Worm (Caenorhabditis elegans): ENCODE data around the gene wdr-62.
A peak's percentile ranks its signal among the peaks of the same experiment; 100 is the strongest.

The wdr-62 gene

DNA sequence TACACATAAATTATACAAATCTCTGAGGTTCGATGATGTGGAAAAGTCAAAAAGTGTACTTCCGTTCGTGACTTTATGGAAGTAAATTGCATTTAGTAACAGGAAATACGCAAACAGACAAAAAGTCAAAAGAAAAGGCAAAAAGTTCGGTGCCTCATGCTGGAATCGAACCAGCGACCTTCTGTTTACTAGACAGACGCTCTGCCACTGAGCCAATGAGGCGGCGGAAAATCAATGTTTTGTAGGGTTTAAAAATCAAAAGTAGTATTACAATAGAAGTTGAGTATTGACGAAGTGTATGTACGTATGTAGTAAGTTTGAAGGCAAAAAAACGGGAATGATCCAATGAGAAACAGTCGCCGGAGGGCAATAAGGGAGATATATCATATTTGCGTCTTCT is 37.0 kb upstream of the wdr-62 start (continued):
- no peak for TF ChIP-seq jun-1 (tag; optimal IDR thresholded peaks at IDR 0.05)
- TF ChIP-seq lin-15B (tag; optimal IDR thresholded peaks at IDR 0.05): no peak
- peak; percentile 55 for TF ChIP-seq snu-23 (GFP tag; optimal IDR thresholded peaks at IDR 0.05)

DNA sequence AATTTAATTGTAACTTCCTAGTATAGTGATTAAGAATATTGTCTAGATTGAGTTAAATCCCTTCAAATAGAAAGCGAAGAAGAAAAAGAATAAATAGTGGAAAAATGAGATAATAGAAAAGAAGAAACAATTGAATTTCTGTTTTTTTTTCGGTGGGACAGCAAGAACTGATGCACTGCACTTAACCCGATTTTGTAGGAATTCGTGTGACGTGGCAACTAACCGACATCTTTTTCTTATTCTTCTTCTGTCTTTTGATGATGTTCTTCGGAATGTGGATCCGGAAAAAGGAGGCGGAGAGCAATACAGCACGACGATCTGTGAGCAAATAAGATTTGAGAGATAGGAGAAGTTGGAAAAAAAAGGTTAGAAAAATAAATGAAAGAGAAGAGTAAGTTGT is 35.0 kb upstream of the wdr-62 start:
- peak; percentile 63 for TF ChIP-seq lin-14 (GFP tag; optimal IDR thresholded peaks at IDR 0.05)
- TF ChIP-seq fkh-10 (GFP tag; optimal IDR thresholded peaks at IDR 0.05): peak; percentile 81
- peak; percentile 12 for TF ChIP-seq nhr-71 (tag; optimal IDR thresholded peaks at IDR 0.05)
- TF ChIP-seq mep-1 (tag; optimal IDR thresholded peaks at IDR 0.05): no peak
- TF ChIP-seq lin-13 (GFP tag; optimal IDR thresholded peaks at IDR 0.05): no peak
- TF ChIP-seq zag-1 (tag; optimal IDR thresholded peaks at IDR 0.05): no peak
- peak; percentile 45 for TF ChIP-seq tbx-2 (tag; optimal IDR thresholded peaks at IDR 0.05)

DNA sequence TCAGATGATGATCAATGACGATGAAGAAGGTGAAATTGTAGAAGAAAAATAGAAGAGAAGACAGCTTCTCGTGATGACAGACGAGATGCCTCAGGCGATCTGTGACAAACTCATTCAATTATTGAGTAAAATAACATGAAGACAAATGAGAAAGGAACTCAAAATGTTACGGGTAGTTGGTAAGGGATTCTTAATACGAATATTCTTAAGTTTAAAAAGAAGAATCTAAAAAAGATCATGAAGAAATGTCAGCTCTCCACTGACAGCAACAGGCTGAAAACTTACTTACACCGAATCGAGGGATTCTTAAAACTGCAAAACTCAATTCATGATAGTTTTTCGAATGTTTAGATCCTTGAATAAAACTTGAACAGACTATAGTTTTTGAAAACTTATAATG is 29.3 kb upstream of the wdr-62 start, which contains the start of gene F36D4.4:
TSS of gene F36D4.4 (minus strand) at position 101 of the 400 bp plus-strand sequence.
- TF ChIP-seq swsn-7 (tag; optimal IDR thresholded peaks at IDR 0.05) (no peak), nhr-77 (tag; optimal IDR thresholded peaks at IDR 0.05) (no peak), nhr-28 (tag; optimal IDR thresholded peaks at IDR 0.05) (no peak), hlh-17 (GFP tag; optimal IDR thresholded peaks at IDR 0.05; ENCODE audit: borderline replicate concordance) (no peak), ces-1 (GFP tag; optimal IDR thresholded peaks at IDR 0.05) (no peak), sup-37 (GFP tag; optimal IDR thresholded peaks at IDR 0.05) (no peak), F16B12.6 (tag; optimal IDR thresholded peaks at IDR 0.05) (no peak), blmp-1 (tag; optimal IDR thresholded peaks at IDR 0.05) (no peak), fos-1 (tag; optimal IDR thresholded peaks at IDR 0.05) (no peak), zag-1 (tag; optimal IDR thresholded peaks at IDR 0.05) (no peak), fkh-10 (GFP tag; optimal IDR thresholded peaks at IDR 0.05) (no peak)

DNA sequence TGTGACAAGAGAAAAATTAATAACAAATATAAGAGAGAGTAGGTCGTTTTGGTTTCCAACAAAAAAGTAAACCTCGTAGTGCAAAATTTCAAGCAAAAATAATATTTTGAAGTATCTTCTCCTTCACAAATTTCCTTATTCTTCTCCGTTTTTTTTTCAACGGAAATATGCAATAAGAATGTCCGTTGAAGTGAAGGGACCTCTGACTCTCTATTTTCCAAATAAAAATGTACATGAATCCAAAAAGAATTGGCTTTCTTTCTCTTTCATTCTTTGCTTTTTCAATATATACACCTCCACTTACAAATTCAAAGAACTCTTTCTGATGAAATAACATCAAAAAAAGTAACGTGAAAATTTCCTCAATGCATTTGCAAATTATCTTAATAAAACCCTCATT is 27.2 kb upstream of the wdr-62 start, which contains the start of gene F36D4.1:
TSS of gene F36D4.1 (plus strand) at position 301 of the 400 bp plus-strand sequence.
- no peak for TF ChIP-seq rnt-1 (tag; optimal IDR thresholded peaks at IDR 0.05)
- no peak for TF ChIP-seq ceh-63 (GFP tag; optimal IDR thresholded peaks at IDR 0.05)
- no peak for TF ChIP-seq sptf-1 (tag; optimal IDR thresholded peaks at IDR 0.05)
- TF ChIP-seq ets-5 (GFP tag; IDR thresholded peaks at IDR 0.05): no peak
- TF ChIP-seq nhr-90 (tag; optimal IDR thresholded peaks at IDR 0.05; ENCODE audit: poor library complexity): no peak
- TF ChIP-seq sox-4 (tag; optimal IDR thresholded peaks at IDR 0.05): no peak
- TF ChIP-seq C34B4.2 (tag; optimal IDR thresholded peaks at IDR 0.05): no peak
- no peak for TF ChIP-seq nhr-11 (tag; optimal IDR thresholded peaks at IDR 0.05)
- TF ChIP-seq ces-1 (GFP tag; optimal IDR thresholded peaks at IDR 0.05): no peak

DNA sequence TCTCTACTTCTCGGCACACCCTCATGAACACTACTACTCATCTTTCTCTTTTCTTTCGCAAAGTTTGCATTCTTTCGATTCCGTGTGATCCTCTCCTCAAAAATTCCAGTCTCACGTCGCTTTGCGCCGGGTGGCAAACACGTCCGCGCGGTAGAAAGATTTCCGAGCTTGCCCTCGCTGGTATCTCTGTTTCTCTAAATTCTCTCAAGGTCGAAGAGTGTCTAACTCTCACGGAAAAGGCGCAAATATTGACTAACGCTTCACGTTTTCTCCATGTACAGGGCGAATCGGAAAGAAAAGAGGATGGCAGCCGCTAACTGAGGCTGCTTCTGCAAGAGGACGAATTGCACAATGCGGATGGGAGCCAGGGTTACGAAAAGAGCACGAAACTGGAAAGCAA is 21.1 kb upstream of the wdr-62 start:
- TF ChIP-seq vab-15 (tag; optimal IDR thresholded peaks at IDR 0.05) (no peak), C04F5.9 (tag; optimal IDR thresholded peaks at IDR 0.05) (no peak), ceh-8 (GFP tag; optimal IDR thresholded peaks at IDR 0.05) (no peak), hlh-4 (tag; optimal IDR thresholded peaks at IDR 0.05) (no peak), lin-14 (GFP tag; optimal IDR thresholded peaks at IDR 0.05) (peak; percentile 15), nhr-11 (tag; optimal IDR thresholded peaks at IDR 0.05) (no peak), lin-15B (tag; optimal IDR thresholded peaks at IDR 0.05) (no peak), mep-1 (tag; optimal IDR thresholded peaks at IDR 0.05) (no peak), skn-1 (tag; optimal IDR thresholded peaks at IDR 0.05) (no peak), nhr-47 (tag; optimal IDR thresholded peaks at IDR 0.05) (no peak), lin-35 (GFP tag; optimal IDR thresholded peaks at IDR 0.05) (peak in 1 of 2 experiments; percentile 1)

DNA sequence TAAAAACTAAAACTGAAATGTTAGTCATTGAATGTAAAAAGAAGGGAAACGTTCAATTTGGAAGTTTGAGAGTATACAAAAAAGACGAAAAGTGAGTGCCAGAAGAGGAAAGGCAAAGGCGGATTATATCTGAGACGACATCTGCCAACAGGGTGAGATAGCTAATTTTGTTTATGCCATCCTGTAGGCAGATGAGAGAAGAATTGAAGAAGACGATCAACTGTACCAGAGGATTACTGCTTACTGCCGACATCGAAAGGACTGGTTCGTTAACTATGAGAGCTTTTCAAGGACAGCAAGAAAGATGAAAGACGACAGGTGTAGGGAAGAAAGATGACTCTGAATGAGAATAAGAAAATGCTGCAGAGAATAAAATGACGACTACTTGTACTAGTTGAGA is 20.3 kb upstream of the wdr-62 start:
- TF ChIP-seq lin-14 (GFP tag; optimal IDR thresholded peaks at IDR 0.05): peak; percentile 57
- TF ChIP-seq snu-23 (GFP tag; optimal IDR thresholded peaks at IDR 0.05): peak; percentile 22
- no peak for TF ChIP-seq efl-1 (optimal IDR thresholded peaks at IDR 0.05)
- no peak for TF ChIP-seq efl-1 (GFP tag; optimal IDR thresholded peaks at IDR 0.05 in 1 of 2)
- TF ChIP-seq nhr-85 (tag): peak; percentile 84
- TF ChIP-seq blmp-1 (tag; optimal IDR thresholded peaks at IDR 0.05): peak; percentile 29
